Worm (Caenorhabditis elegans): ENCODE data around the gene T19D12.6.

Gene T19D12.6

DNA sequence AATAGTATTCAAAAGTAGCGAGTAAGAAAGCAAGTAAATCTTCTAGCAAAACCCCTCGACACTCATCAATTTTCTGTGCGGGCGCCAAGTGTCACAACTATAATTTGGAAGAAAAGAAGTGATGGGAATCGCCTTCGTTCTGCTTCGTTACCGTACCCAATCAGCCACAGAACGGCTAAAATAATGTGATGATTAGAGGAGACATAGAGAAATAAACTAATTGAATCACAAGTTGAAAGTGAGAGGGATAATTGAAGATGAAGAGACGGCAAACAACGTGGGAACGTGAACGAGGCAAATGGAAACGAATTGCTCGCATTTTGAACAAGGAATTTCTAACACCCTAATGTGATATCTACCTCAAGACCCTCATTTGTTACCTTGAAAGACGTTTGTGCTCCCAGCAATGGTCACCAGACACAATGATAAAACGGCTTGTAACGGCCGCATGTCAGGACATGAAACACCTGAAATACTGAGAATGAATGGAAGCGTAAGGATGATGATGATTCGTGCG is at the start of gene T19D12.6:
TSS of gene T19D12.6 (minus strand) at position 467 of the 517 bp plus-strand sequence.
- no peak for TF ChIP-seq ceh-22 (tag; optimal IDR thresholded peaks at IDR 0.05)
- TF ChIP-seq ama-1 (optimal IDR thresholded peaks at IDR 0.05) = no peak
- TF ChIP-seq rnt-1 (tag; optimal IDR thresholded peaks at IDR 0.05) = no peak
- TF ChIP-seq unc-86 (tag; optimal IDR thresholded peaks at IDR 0.05) = no peak
- no peak for TF ChIP-seq ceh-6 (GFP tag; optimal IDR thresholded peaks at IDR 0.05)
- TF ChIP-seq hlh-8 (tag; optimal IDR thresholded peaks at IDR 0.05) = no peak
- TF ChIP-seq pha-4 (tag; optimal IDR thresholded peaks at IDR 0.05) = no peak
- no peak for TF ChIP-seq zip-5 (tag; optimal IDR thresholded peaks at IDR 0.05)
- TF ChIP-seq ceh-31 (tag; optimal IDR thresholded peaks at IDR 0.05) = no peak
- no peak for TF ChIP-seq ceh-45 (GFP tag; IDR thresholded peaks at IDR 0.05)
- no peak for TF ChIP-seq sox-2 (GFP tag; IDR thresholded peaks at IDR 0.05)
- TF ChIP-seq sdc-2 (tag; optimal IDR thresholded peaks at IDR 0.05) = no peak
- TF ChIP-seq unc-42 (tag; optimal IDR thresholded peaks at IDR 0.05) = no peak
- no peak for TF ChIP-seq elt-4 (tag; optimal IDR thresholded peaks at IDR 0.05)
- TF ChIP-seq syd-9 (tag; optimal IDR thresholded peaks at IDR 0.05) = no peak
- no peak for TF ChIP-seq pha-2 (tag; optimal IDR thresholded peaks at IDR 0.05)
- TF ChIP-seq ceh-2 (tag; optimal IDR thresholded peaks at IDR 0.05) = no peak
- no peak for TF ChIP-seq ref-2 (tag; optimal IDR thresholded peaks at IDR 0.05)
- TF ChIP-seq eyg-1 (tag; optimal IDR thresholded peaks at IDR 0.05) = no peak

DNA sequence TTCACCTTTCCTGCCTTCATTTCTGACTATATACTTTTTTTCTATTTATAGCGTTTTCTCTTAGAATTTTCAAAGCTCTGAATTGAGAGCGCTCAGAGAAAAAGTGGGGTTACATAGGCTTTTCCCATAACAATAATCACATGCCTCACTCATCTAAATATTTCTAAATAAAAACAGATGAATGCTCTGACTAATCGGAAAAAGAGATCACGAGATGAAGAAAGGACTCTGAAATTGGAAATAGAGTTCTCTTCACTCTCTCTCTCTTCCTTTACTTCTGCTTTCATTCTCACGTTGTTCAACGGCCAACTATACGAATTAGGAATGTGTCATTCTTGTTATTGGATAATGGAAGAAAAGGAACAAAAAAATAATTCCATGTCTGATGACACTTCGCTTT is 46.2 kb upstream of the T19D12.6 start:
- no peak for TF ChIP-seq ceh-31 (tag; optimal IDR thresholded peaks at IDR 0.05)
- no peak for TF ChIP-seq hlh-30 (tag; optimal IDR thresholded peaks at IDR 0.05; ENCODE audit: insufficient read depth)
- TF ChIP-seq hlh-13 (GFP tag; optimal IDR thresholded peaks at IDR 0.05) = no peak
- TF ChIP-seq pat-9 (tag; optimal IDR thresholded peaks at IDR 0.05) = no peak
- no peak for TF ChIP-seq pax-1 (tag; optimal IDR thresholded peaks at IDR 0.05)
- no peak for TF ChIP-seq ceh-2 (tag; optimal IDR thresholded peaks at IDR 0.05)
- no peak for TF ChIP-seq che-1 (tag; optimal IDR thresholded peaks at IDR 0.05)
- TF ChIP-seq fkh-10 (GFP tag; optimal IDR thresholded peaks at IDR 0.05) = no peak
- TF ChIP-seq K02D7.2 (tag; optimal IDR thresholded peaks at IDR 0.05) = no peak
- TF ChIP-seq F13H6.1 (tag; optimal IDR thresholded peaks at IDR 0.05) = no peak
- no peak for TF ChIP-seq dmd-4 (tag; optimal IDR thresholded peaks at IDR 0.05; ENCODE audit: borderline replicate concordance)
- TF ChIP-seq ceh-6 (GFP tag; optimal IDR thresholded peaks at IDR 0.05) = no peak
- TF ChIP-seq ceh-19 (GFP tag; optimal IDR thresholded peaks at IDR 0.05) = no peak
- TF ChIP-seq ceh-9 (tag; optimal IDR thresholded peaks at IDR 0.05) = no peak
- TF ChIP-seq npax-4 (tag; optimal IDR thresholded peaks at IDR 0.05) = no peak
- no peak for TF ChIP-seq odd-2 (tag; optimal IDR thresholded peaks at IDR 0.05)
- TF ChIP-seq ceh-18 (tag; optimal IDR thresholded peaks at IDR 0.05) = no peak
- TF ChIP-seq pqm-1 (tag; optimal IDR thresholded peaks at IDR 0.05) = no peak
- no peak for TF ChIP-seq fkh-6 (tag; optimal IDR thresholded peaks at IDR 0.05)
- no peak for TF ChIP-seq pha-2 (tag; optimal IDR thresholded peaks at IDR 0.05)

DNA sequence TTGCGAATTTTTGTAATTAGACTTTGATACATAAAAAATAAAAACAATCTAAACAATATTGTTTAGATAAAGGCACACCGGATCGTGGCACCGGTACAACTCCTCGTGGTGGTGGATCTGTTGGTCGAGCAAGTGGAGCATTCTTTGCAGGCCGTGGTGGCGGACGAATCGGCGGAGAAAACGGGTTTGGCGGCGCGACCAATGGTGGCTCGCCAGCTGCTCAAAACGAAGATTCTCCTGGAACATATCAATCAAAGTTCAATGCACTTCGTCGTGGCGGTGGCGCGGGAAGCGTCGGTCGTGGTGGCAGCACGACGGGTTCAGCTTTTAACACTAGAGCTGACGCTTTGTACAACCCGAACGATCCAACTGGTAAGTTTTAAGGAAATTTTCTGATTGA is 43.0 kb upstream of the T19D12.6 start:
- TF ChIP-seq npax-4 (tag; optimal IDR thresholded peaks at IDR 0.05) = no peak
- TF ChIP-seq ceh-48 (tag; optimal IDR thresholded peaks at IDR 0.05) = no peak
- no peak for TF ChIP-seq T23F11.4 (GFP tag; optimal IDR thresholded peaks at IDR 0.05)
- no peak for TF ChIP-seq che-1 (tag; optimal IDR thresholded peaks at IDR 0.05)
- TF ChIP-seq dmd-4 (tag; optimal IDR thresholded peaks at IDR 0.05; ENCODE audit: borderline replicate concordance) = no peak
- no peak for TF ChIP-seq pha-4 (tag; optimal IDR thresholded peaks at IDR 0.05)
- no peak for TF ChIP-seq C08G9.2 (tag; optimal IDR thresholded peaks at IDR 0.05)
- TF ChIP-seq fax-1 (tag; optimal IDR thresholded peaks at IDR 0.05) = no peak
- no peak for TF ChIP-seq Y22D7AL.16 (tag; optimal IDR thresholded peaks at IDR 0.05)
- no peak for TF ChIP-seq pros-1 (tag; optimal IDR thresholded peaks at IDR 0.05)
- no peak for TF ChIP-seq sox-4 (tag; optimal IDR thresholded peaks at IDR 0.05)
- TF ChIP-seq ceh-45 (GFP tag; IDR thresholded peaks at IDR 0.05) = no peak
- no peak for TF ChIP-seq sox-2 (GFP tag; IDR thresholded peaks at IDR 0.05)
- no peak for TF ChIP-seq ceh-6 (GFP tag; optimal IDR thresholded peaks at IDR 0.05)
- no peak for TF ChIP-seq ama-1 (optimal IDR thresholded peaks at IDR 0.05)
- TF ChIP-seq ceh-18 (tag; optimal IDR thresholded peaks at IDR 0.05) = no peak
- no peak for TF ChIP-seq K02D7.2 (tag; optimal IDR thresholded peaks at IDR 0.05)
- TF ChIP-seq pqm-1 (tag; optimal IDR thresholded peaks at IDR 0.05) = no peak
- TF ChIP-seq ceh-9 (tag; optimal IDR thresholded peaks at IDR 0.05) = no peak
- TF ChIP-seq fkh-10 (GFP tag; optimal IDR thresholded peaks at IDR 0.05) = no peak
